Worm (Caenorhabditis elegans) whole organism, midembryonic: ENCODE measurements around the gene T20F7.1.
"Not testable (repeated sequence)": the region's sequence is repeated elsewhere in the genome, so short reads cannot be mapped to it uniquely, and the experiment has no call there.

ENCODE experiments used
- T22C8.4 ChIP-seq: fragments of 200-800 bp; sonication (Bioruptor generic); IDR thresholded peaks from 2 replicates; pipeline ENCODE4 v1.3.6; 2022; ENCODE audit warnings: missing genetic modification characterization, missing compliant biosample characterization
- cog-1 ChIP-seq: sonication (generic microtip); optimal IDR thresholded peaks from 2 replicates; lab custom pipeline; 2016; ENCODE audit warnings: missing genetic modification characterization, missing compliant biosample characterization
- flt-1 ChIP-seq: fragments of 200-800 bp; sonication (Bioruptor generic); IDR thresholded peaks from 2 replicates; pipeline ENCODE4 v1.3.6; 2022; ENCODE audit warnings: missing genetic modification characterization, missing compliant biosample characterization
- klf-2 ChIP-seq: fragments of 200-800 bp; sonication (Bioruptor generic); conservative IDR thresholded peaks from 2 replicates; pipeline ENCODE4 v1.3.6; 2022; ENCODE audit warnings: missing genetic modification reagents, missing genetic modification characterization, missing compliant biosample characterization
- med-1 ChIP-seq: sonication (generic microtip); optimal IDR thresholded peaks from 2 replicates; lab custom pipeline; 2017; ENCODE audit warnings: missing genetic modification characterization, mild to moderate bottlenecking, missing compliant biosample characterization, antibody characterized with exemption, missing genetic modification reagents; ENCODE audit not compliant: insufficient read depth
- ref-1 ChIP-seq: fragments of 200-800 bp; sonication (Bioruptor generic); conservative IDR thresholded peaks from 2 replicates; pipeline ENCODE4 v1.3.6; 2022; ENCODE audit warnings: missing genetic modification reagents, missing genetic modification characterization, missing compliant biosample characterization
- tab-1 ChIP-seq: fragments of 200-800 bp; sonication (Bioruptor generic); IDR thresholded peaks from 2 replicates; pipeline ENCODE4 v1.3.6; 2022; ENCODE audit warnings: missing genetic modification characterization, missing compliant biosample characterization
- ztf-23 ChIP-seq: fragments of 200-800 bp; sonication (Bioruptor generic); IDR thresholded peaks from 2 replicates; pipeline ENCODE4 v1.3.6; 2022; ENCODE audit warnings: missing genetic modification reagents, missing genetic modification characterization, missing compliant biosample characterization
- ztf-29 ChIP-seq: fragments of 200-800 bp; sonication (Bioruptor generic); IDR thresholded peaks from 2 replicates; pipeline ENCODE4 v1.3.6; 2022; ENCODE audit warnings: missing genetic modification reagents, missing genetic modification characterization, missing compliant biosample characterization

The T20F7.1 gene

DNA sequence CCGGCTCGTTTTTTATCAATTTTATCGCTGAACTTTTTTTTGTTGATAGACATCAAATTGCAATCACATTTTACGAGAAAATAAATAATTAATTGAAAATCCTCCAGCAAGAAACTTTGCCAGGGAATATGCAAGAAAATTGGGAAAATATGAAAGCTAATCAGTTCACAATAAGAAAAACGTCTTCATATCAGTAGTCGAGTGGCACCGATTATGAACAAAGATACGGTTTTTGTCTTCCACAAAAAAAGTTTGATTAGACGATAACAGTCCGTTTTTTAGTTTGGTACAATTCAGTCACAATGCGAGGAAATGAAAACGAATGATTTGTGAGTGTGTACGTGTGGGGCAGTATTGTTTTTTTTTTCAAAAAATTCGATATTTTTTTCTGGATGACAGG, 7.7 kb upstream of the T20F7.1 start:
- TF ChIP-seq ztf-23 (no peak), ref-1 (no peak), cog-1 (no peak), med-1 (GFP tag; lab: Kevin White, UChicago) (no peak), T22C8.4 (GFP tag; lab: Robert Waterston, UW) (no peak), ztf-29 (GFP tag; lab: Robert Waterston, UW) (no peak), klf-2 (no peak), flt-1 (GFP tag; lab: Robert Waterston, UW) (no peak), tab-1 (GFP tag; lab: Robert Waterston, UW) (no peak)

DNA sequence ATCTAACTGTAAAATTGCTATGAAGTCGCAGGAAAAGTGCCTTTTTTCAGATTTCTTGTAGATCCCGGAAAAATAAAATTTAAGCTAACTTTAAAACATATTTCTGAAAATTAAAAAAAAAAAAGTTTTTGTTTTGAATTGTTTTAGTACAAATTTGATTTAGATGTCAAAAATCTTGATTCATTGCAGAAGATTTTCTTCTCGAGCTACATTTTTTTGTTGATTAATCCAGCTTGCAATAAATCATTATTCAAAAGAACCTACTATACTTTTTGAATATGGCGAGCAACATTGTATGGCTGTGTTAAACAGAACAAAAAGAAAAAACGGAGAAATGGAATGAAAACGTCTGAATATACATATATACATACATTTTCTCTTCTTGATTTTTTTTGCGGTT, 7.0 kb upstream of the T20F7.1 start:
- TF ChIP-seq flt-1 (GFP tag; lab: Robert Waterston, UW), result no peak
- no peak for TF ChIP-seq tab-1 (GFP tag; lab: Robert Waterston, UW)

DNA sequence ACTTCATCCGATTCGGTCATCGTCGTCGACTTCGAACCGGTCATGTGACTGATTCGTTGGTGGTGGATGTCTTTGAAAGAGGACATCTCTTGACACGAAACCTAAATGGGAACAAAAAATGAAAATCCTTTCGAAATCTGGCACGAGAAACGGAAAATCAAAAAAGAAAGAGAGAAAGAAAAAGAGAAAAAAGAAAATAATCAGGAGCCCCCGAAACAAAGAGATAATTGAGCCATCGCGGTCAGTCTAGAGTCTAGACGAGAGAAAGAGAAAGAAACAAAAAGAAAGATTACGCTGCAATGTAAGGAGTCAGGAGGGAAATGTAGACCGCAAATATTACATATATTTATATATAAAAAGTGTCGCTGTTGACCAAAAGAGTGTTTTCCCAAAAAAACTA, 3.8 kb upstream of the T20F7.1 start, which contains the start of gene aakg-2:
TSS of gene aakg-2 (minus strand) at position 101 of the 400 bp plus-strand sequence.
- TF ChIP-seq ztf-23, result no peak
- no peak for TF ChIP-seq ztf-29 (GFP tag; lab: Robert Waterston, UW)
- no peak for TF ChIP-seq med-1 (GFP tag; lab: Kevin White, UChicago)
- TF ChIP-seq flt-1 (GFP tag; lab: Robert Waterston, UW), result no peak
- TF ChIP-seq cog-1, result no peak
- TF ChIP-seq T22C8.4 (GFP tag; lab: Robert Waterston, UW), result no peak
- TF ChIP-seq ref-1, result no peak
- TF ChIP-seq tab-1 (GFP tag; lab: Robert Waterston, UW), result no peak
- TF ChIP-seq klf-2, result no peak

DNA sequence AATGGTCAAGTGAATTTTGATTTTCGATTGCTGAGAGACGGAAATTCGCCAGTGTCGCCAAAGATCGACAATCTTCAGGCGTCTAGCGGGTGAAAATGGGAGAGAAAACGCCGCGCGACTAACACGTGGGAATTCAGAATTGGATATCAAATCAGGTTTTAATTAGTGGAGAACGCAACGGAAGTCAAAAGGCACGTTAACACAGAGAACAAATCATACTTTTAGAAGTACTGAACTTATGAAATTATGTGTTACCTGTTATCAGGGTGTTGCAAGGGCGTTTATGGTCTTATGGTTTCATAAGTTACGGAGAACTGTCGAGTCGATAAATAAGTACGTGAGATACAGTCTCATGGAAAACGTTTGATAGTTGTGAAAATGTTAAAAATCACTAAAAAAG, 1.4 kb upstream of the T20F7.1 start:
- no peak for TF ChIP-seq tab-1 (GFP tag; lab: Robert Waterston, UW)
- no peak for TF ChIP-seq med-1 (GFP tag; lab: Kevin White, UChicago)
- no peak for TF ChIP-seq ref-1
- no peak for TF ChIP-seq flt-1 (GFP tag; lab: Robert Waterston, UW)
- TF ChIP-seq klf-2, result no peak
- no peak for TF ChIP-seq ztf-23
- TF ChIP-seq T22C8.4 (GFP tag; lab: Robert Waterston, UW), result no peak
- TF ChIP-seq ztf-29 (GFP tag; lab: Robert Waterston, UW), result no peak
- TF ChIP-seq cog-1, result no peak

DNA sequence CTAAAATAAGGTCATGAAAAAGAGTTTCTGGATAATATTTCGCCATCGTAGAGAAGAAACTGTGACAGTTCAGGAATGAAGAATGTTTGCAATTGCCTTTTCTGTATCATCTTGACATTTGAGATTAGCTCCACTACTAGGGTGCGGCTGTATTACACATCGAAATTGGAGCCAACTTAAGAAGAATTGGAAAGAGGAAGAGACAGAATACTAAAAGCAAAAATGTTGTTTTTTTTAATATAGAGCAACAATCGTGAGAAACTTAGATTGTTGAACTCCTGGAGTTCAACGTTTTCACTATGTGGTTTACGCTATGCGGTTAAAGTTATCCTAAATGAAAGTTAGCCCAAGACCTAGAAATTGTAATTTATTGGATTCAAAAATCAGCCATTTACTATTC, 7.7 kb downstream of the T20F7.1 start, which contains the start of gene acs-9:
TSS of gene acs-9 (minus strand) at position 101 of the 400 bp plus-strand sequence.
- no peak for TF ChIP-seq tab-1 (GFP tag; lab: Robert Waterston, UW)
- TF ChIP-seq flt-1 (GFP tag; lab: Robert Waterston, UW), result no peak
- no peak for TF ChIP-seq ztf-23
- no peak for TF ChIP-seq ref-1
- TF ChIP-seq med-1 (GFP tag; lab: Kevin White, UChicago), result no peak
- TF ChIP-seq ztf-29 (GFP tag; lab: Robert Waterston, UW), result no peak
- TF ChIP-seq klf-2, result no peak
- TF ChIP-seq cog-1, result no peak
- no peak for TF ChIP-seq T22C8.4 (GFP tag; lab: Robert Waterston, UW)

DNA sequence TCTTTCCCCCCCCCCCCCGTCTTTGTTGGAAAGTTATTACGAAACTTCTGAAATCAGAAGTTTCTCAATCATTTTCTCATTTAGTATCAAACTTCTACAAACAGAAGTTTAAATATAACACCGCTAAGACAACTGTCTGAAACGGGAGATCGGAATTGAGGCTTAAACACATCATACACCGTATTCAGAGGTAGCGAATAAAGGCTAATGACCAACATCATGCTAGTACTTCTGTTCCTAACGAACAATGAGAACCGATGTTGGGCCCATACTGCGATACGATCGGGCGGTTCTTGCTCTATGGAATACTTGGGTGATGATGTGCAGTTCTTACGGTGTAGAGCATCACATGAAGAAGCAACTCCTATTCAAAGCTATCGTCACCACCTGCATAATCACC, 10.7 kb downstream of the T20F7.1 start, which contains the start of gene Y13C8A.1:
TSS of gene Y13C8A.1 (plus strand) at position 301 of the 400 bp plus-strand sequence.
- not testable (repeated sequence) for TF ChIP-seq ztf-29 (GFP tag; lab: Robert Waterston, UW); med-1 (GFP tag; lab: Kevin White, UChicago); klf-2

DNA sequence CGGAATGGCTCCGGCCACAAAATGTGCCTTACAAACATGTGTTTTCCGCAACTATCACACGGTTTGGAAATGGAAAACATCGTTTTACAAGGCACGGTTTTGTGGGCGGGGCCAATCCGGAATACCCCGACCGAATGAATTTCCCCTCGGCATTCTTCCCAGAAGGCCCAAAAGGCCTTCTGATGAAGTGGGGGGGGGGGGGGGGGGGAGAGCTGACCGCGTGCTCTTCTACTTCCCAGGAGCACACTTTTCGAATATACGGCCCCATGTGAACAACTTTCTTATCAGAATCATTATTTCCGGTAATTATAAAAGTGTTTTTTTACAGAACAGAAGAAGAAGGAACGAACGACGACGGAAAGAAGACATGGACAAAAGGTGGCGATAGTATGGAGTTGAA, 11.4 kb downstream of the T20F7.1 start:
- TF ChIP-seq med-1 (GFP tag; lab: Kevin White, UChicago), result no peak
- no peak for TF ChIP-seq ztf-23

DNA sequence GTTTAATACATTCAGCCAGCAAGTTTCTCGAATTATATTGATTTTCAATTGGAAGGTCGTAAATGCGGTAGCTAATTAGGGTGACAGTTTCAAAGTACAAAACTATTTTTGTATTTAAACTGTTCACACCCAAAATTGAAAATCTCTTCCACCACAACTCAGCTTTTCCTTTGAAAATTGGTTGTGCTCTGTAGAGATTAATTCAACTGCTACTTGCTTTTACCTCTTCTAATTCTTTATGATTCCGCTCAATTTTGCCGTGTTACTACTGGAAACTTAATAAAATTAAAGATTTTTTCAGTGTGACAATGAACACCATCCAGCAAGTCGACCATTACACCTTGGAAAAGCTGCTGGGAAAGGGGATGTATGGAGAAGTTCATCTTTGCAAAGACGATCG, 19.0 kb downstream of the T20F7.1 start, which contains the start of gene F39F10.3:
TSS of gene F39F10.3 (plus strand) at position 301 of the 400 bp plus-strand sequence.
- TF ChIP-seq ztf-23 (no peak), flt-1 (GFP tag; lab: Robert Waterston, UW) (no peak), klf-2 (no peak), cog-1 (no peak), ref-1 (no peak), ztf-29 (GFP tag; lab: Robert Waterston, UW) (no peak), T22C8.4 (GFP tag; lab: Robert Waterston, UW) (no peak), med-1 (GFP tag; lab: Kevin White, UChicago) (no peak), tab-1 (GFP tag; lab: Robert Waterston, UW) (no peak)

DNA sequence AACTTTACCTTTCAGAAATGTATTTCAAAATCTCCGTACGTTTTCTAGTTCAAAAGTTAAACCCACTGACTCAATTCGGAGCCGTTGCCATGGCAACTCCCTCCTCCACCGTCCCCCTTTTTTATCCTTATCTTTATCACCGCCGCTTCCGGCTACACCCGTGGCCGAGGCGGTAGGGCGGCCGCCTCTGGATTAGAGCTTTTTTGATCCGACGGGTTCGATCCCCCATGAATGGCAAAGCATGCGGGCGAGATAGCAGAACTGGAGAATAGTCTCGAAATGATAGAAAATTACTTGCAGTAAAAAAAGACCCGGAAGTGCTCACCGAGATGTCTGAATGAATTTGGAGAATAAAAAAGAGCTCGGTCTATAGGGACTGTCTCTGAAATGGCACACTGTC, 21.1 kb downstream of the T20F7.1 start:
- TF ChIP-seq T22C8.4 (GFP tag; lab: Robert Waterston, UW), result no peak
- TF ChIP-seq flt-1 (GFP tag; lab: Robert Waterston, UW), result no peak
- no peak for TF ChIP-seq klf-2
- no peak for TF ChIP-seq ztf-29 (GFP tag; lab: Robert Waterston, UW)
- TF ChIP-seq tab-1 (GFP tag; lab: Robert Waterston, UW), result 0 out of 2 replicates have a peak, but pooled peaks have one; percentile 29
- TF ChIP-seq ztf-23, result no peak
- no peak for TF ChIP-seq med-1 (GFP tag; lab: Kevin White, UChicago)
- no peak for TF ChIP-seq ref-1
- TF ChIP-seq cog-1, result no peak

DNA sequence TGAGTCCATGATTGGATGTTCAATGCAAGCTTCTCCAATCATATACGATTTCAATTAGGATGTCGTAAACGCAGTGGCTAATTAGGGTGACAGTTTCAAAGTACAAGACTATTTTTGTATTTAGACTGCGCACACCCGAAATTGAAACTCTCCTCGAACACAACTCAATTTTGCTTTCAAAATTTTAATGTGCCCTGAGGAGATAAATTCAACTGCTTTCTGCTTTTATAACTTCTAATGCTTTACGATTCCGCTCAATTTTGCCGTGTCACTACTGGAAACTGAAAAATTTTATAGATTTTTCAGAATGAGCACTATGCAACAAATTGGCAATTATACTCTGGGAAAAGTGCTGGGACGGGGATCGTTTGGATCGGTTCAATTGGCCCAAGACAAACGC, 21.9 kb downstream of the T20F7.1 start, which contains the start of gene F39F10.2:
TSS of gene F39F10.2 (plus strand) at position 301 of the 400 bp plus-strand sequence.
- TF ChIP-seq med-1 (GFP tag; lab: Kevin White, UChicago), result no peak
- TF ChIP-seq T22C8.4 (GFP tag; lab: Robert Waterston, UW), result no peak
- no peak for TF ChIP-seq ref-1
- TF ChIP-seq cog-1, result no peak
- no peak for TF ChIP-seq klf-2
- no peak for TF ChIP-seq flt-1 (GFP tag; lab: Robert Waterston, UW)
- TF ChIP-seq ztf-23, result no peak
- no peak for TF ChIP-seq ztf-29 (GFP tag; lab: Robert Waterston, UW)
- no peak for TF ChIP-seq tab-1 (GFP tag; lab: Robert Waterston, UW)
